Fruit fly (Drosophila melanogaster): ENCODE measurements around the gene CG32642.
A peak's percentile ranks its signal among the peaks of the same experiment; 100 is the strongest.

DNA sequence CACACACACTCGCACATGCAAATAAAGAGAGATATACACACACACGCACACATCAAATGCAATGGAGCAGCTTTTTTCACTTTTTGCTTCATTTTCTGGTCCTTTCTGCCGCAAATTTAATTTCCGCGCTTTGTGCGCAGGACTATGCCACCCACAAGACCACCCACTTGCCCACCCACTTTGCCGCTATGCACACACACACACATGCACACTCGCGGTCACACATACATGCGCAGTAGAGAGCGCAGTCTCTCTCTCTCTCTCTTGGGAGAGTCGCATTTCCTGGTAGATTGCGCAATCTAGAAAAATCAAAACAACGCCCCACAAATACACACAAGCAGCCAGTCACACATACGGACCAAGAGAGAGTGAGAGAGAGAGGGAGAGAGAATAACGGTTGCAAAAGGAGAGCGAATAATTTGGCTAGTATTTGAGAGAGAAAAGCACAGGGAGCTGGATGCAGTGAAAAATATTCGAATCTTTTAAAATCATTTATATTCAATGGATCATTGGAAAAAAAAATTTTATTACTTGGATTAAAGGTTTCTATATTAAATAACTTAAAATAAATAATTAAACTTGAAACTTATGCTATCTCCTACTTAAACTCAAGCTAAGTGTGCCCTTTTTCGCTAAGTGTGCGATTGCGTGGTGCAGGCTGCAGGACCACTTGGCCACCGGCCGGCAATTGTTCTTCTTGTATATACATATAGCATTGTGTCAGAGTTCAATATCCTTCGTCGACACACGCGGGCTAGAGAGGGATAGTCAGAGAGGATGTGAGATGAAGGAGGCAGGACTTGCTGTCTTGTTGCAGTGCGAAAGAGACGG, 33.4 kb upstream of the CG32642 start:
- no peak for TF ChIP-seq bab1 (GFP tag; optimal IDR thresholded peaks at IDR 0.05)
- TF ChIP-seq CG7101 (tag; optimal IDR thresholded peaks at IDR 0.05) = peak; percentile 29
- TF ChIP-seq CG33017 (tag; optimal IDR thresholded peaks at IDR 0.05) = no peak
- TF ChIP-seq Clk (GFP tag; optimal IDR thresholded peaks at IDR 0.05) = no peak
- TF ChIP-seq CG5204 (GFP tag; optimal IDR thresholded peaks at IDR 0.05) = no peak
- no peak for TF ChIP-seq cnc (optimal IDR thresholded peaks at IDR 0.05)
- TF ChIP-seq Hr96 (GFP tag; optimal IDR thresholded peaks at IDR 0.05) = no peak
- TF ChIP-seq kay (GFP tag; ENCODE audit: borderline replicate concordance) = no peak
- TF ChIP-seq tj (GFP tag; optimal IDR thresholded peaks at IDR 0.05) = no peak
- TF ChIP-seq ovo (GFP tag; optimal IDR thresholded peaks at IDR 0.05) = no peak
- peak; percentile 8 for TF ChIP-seq CG12768 (GFP tag; optimal IDR thresholded peaks at IDR 0.05)
- TF ChIP-seq Crg-1 (GFP tag; optimal IDR thresholded peaks at IDR 0.05) = no peak
- peak; percentile 28 for TF ChIP-seq CG11617 (GFP tag; optimal IDR thresholded peaks at IDR 0.05)
- no peak for TF ChIP-seq toe (GFP tag; optimal IDR thresholded peaks at IDR 0.05)
